Worm (Caenorhabditis elegans): Measurements from ENCODE around the gene elo-7.

The elo-7 gene

DNA sequence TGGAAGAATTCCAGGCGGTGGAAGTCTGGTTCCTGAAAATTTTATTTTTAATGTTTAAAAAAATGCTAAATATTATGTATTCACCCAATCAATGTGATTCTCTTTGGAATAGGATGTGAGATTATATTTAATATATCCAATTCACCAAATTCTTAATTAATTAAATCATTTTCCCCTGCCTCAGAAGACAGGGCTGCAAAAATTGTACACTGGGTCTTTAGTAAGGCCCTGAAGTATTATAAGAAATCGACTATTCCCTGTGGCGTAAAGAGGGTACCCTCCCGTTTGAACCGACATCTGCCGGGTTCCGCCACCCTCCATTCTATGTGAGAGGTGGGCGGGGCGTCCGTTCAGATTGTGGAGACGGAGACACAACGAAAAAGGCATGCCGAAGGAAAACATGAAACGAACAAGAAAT, 18.5 kb upstream of the elo-7 start:
- TF ChIP-seq dao-5 (tag; optimal IDR thresholded peaks at IDR 0.05) (no peak), him-1 (tag; optimal IDR thresholded peaks at IDR 0.05) (peak; percentile 57), W03F9.2 (tag; optimal IDR thresholded peaks at IDR 0.05) (peak; percentile 67)

DNA sequence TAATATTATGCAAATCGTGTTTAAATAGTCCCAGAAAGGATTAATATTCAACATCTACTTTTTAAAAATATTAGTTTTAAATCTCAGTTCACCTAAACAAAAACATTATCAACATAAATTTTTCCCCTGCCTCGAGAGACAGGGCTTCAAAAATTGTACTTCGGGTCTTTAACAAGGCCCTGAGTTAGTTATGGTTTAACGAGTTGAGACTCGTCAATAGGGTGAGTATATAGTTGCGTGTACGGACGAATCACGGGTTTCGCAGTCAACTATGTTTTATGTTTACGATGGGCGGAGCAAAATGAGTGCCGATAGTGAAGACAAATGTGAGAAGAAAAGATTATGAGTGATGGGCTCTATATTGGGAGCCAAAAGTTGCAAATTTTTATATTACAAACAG, 18.1 kb upstream of the elo-7 start:
- TF ChIP-seq W03F9.2 (tag; optimal IDR thresholded peaks at IDR 0.05) = no peak
- TF ChIP-seq dao-5 (tag; optimal IDR thresholded peaks at IDR 0.05) = no peak
- TF ChIP-seq him-1 (tag; optimal IDR thresholded peaks at IDR 0.05) = no peak

DNA sequence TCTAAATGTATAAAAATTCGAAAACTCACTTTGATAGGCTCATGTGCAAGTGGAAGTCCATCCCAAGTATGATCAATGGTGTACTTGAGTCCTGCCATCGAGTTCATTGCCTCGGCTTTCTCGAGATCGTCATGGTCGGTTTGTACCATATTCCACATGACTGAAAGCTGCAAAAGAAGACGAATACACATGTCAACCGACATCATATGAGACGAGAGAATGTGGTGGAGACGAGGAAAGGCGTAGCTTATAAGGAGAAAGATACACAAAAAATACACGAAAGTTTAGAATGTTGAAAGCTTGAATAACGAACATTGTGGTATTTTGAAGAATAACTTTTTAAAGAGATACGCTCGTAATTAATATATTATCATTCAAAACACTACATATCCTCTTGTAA, 16.9 kb upstream of the elo-7 start, which contains the start of gene C33A12.3:
TSS of gene C33A12.3 (minus strand) at position 167 of the 400 bp plus-strand sequence.
- TF ChIP-seq dao-5 (tag; optimal IDR thresholded peaks at IDR 0.05) (no peak), him-1 (tag; optimal IDR thresholded peaks at IDR 0.05) (no peak), W03F9.2 (tag; optimal IDR thresholded peaks at IDR 0.05) (no peak)

DNA sequence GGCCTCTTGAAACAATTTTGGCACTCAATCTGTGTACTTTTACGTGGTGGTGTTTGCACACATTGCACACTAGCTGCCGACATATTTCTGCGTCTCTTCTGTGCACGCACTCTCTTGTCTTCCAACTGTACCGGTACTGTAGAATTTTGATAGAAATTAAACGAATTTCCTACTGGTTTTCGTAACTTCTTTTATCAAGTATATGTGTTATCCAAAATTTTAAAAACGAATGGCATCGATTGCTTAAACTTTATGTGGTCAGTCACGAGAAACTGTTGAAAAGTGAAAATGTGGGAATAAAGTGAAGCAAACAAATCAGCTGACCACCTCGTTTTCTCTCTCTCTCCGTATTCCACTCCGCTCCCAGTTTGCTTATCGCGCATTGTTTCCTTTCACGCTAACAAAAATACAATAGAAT, 16.4 kb upstream of the elo-7 start:
- TF ChIP-seq him-1 (tag; optimal IDR thresholded peaks at IDR 0.05) (no peak), dao-5 (tag; optimal IDR thresholded peaks at IDR 0.05) (no peak), W03F9.2 (tag; optimal IDR thresholded peaks at IDR 0.05) (peak; percentile 28)

DNA sequence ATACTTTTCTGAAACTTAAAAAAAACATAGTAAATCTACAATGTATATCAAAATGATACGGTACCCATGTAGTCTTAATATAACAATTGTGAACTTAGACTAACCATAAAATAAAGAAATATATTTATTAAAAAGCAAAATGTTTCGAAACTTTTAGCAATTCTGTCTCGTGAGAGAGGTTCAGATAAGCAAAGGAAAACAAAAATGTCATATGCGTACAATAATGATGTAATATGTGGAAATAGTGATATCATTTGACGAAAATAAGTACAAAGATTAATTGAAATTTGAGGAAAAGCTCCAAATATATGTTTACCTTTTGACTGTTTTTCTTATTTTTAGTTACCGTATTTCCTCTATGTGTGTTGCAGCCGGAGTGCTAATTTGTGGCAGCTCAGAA, 15.6 kb upstream of the elo-7 start:
- TF ChIP-seq him-1 (tag; optimal IDR thresholded peaks at IDR 0.05) (no peak), dao-5 (tag; optimal IDR thresholded peaks at IDR 0.05) (no peak), W03F9.2 (tag; optimal IDR thresholded peaks at IDR 0.05) (no peak)

DNA sequence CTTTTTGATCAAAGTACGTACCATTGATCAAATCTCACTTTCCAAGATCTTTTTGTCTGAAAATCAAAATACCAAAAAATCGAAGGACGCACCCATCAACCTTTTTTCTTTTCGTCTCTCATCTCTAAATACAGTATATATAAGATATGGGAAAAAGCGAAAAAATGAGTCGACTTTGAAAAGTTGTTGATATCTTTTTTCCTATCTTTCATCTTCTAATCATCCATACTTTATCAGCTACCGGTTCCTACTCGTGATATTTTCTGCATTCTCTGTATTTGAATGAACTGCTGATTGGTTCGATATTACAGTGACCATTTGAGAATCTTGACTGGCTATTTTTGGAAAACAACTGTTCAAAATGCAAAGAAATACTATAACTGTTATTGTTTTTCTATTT, 12.9 kb upstream of the elo-7 start, which contains the start of gene C33A12.19:
TSS of gene C33A12.19 (plus strand) at position 169 of the 400 bp plus-strand sequence.
- no peak for TF ChIP-seq him-1 (tag; optimal IDR thresholded peaks at IDR 0.05)
- TF ChIP-seq dao-5 (tag; optimal IDR thresholded peaks at IDR 0.05) = no peak
- no peak for TF ChIP-seq W03F9.2 (tag; optimal IDR thresholded peaks at IDR 0.05)

DNA sequence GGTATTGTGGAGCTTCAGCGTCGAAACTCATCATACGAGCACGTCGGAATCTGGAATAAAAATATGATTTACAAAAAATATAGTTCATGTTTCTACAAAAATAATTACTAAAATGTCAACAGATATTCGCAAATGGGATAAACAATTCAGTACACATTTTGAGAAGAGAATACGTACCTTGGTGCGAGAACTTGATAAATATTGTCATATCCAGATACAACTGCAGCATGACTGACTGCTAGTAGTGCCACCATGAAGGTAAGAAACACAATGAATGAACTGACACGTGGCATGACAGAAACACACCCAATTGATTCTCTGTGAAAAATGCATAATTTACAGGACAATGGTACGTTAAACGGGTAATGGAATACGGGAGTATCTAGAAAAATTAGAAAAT, 11.1 kb upstream of the elo-7 start, which contains the start of gene nlp-35:
TSS of gene nlp-35 (minus strand) at position 319 of the 400 bp plus-strand sequence.
- no peak for TF ChIP-seq dao-5 (tag; optimal IDR thresholded peaks at IDR 0.05)
- TF ChIP-seq W03F9.2 (tag; optimal IDR thresholded peaks at IDR 0.05) = no peak
- TF ChIP-seq him-1 (tag; optimal IDR thresholded peaks at IDR 0.05) = no peak

DNA sequence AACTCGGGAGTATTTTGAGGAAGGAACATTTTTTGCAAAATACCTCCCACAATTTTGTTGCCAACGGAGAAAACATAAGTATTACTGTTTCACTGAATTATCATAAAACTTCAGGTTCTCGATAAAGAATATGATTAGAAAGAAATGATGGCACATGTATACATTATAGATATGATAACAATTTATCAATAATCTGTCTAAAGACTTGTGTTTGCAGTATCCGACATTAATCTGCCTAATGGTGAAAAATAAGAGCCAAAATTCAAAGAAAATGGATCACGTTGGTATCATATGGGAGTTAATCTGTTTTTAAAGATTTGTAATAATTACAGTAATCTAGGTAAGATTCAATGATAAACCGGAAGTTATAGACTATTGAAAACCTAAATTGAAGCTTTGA, 9.1 kb upstream of the elo-7 start:
- TF ChIP-seq dao-5 (tag; optimal IDR thresholded peaks at IDR 0.05) (no peak), him-1 (tag; optimal IDR thresholded peaks at IDR 0.05) (no peak), W03F9.2 (tag; optimal IDR thresholded peaks at IDR 0.05) (no peak)

DNA sequence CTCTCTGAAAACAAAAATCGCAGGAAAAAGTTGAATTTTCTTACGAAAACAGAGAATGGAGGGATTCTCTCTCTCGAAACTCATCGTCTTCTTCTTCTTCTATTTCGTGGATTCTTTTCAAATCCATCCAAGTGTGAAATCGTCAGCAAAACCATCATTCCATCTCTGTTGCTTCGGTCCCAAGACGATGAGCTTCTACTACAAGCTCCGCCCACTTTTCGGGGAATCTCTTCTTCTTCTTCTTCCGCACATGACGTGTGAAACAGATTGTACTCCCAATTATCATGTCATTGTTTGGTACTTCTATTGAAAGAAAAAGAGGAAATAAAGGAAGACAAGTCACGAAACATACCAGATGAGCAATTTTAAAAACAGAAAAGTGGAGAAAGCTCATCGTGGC, 6.6 kb upstream of the elo-7 start:
- no peak for TF ChIP-seq him-1 (tag; optimal IDR thresholded peaks at IDR 0.05)
- TF ChIP-seq W03F9.2 (tag; optimal IDR thresholded peaks at IDR 0.05) = no peak
- no peak for TF ChIP-seq dao-5 (tag; optimal IDR thresholded peaks at IDR 0.05)

DNA sequence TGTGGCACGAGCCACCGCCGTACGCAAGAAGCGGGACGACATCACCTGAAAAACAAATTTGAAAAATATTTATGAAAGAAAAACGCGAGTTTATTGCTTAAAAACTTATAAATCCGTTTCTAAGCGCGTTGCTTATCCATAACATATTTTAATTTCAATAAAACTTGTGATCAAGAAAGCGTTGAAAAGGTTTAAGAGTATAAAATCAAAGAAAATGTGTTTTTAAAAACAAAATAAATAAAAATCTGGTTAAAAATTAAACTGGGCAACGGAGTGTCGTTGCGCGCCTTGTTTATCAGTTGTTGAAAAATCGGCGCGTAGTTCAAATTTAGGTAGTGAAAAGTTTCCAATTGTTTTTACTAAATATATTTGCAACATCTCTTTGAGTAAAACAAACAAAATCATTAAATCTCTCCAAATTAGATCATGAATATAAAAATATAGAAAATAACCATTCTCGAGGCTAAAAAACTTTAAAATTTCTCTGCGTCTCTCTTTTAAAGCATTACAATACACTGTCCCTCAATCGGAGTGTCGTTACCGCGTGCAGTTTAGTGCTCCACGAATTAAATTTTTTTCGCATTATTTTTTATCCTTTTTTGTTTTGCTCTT, 4.8 kb upstream of the elo-7 start, which contains the start of gene ndua-5:
TSS of gene ndua-5 (minus strand) at position 51 of the 612 bp plus-strand sequence.
- no peak for TF ChIP-seq him-1 (tag; optimal IDR thresholded peaks at IDR 0.05)
- no peak for TF ChIP-seq W03F9.2 (tag; optimal IDR thresholded peaks at IDR 0.05)
- no peak for TF ChIP-seq dao-5 (tag; optimal IDR thresholded peaks at IDR 0.05)

DNA sequence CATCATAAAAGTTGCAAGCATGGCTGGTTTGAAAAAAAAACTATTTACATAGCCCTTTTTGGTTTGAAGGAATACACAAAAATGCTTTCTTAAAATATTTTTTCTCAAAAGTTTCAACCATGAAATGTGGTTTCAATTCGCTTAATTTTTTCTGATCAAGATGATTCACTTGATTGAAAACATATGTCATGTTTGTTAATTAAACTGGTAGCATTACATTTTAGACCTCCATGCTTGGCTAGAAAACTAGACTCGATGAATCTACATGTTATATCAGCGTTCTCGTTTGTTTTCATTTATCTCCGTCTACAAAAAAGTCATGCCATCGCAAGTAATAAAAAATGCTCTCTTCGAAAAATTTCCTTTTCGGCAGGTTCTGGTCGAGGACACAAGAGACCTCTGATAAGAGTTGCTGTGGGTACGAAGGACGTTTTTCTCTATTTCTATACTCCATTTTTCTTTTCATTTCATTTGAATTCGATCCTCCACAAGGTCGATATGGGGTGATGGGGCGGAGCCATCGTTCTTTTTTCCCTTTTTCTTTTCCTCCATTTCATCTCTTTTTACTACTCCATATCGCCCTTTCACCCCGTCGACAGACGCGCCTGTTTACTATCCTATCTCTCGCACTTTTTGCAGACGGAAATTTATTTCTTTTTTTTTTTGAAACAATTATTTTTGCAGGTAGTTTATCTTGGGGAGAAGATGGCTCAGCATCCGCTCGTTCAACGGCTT, 3.9 kb upstream of the elo-7 start, which contains the start of gene elo-1:
TSS of gene elo-1 (plus strand) at position 685 of the 735 bp plus-strand sequence.
- no peak for TF ChIP-seq W03F9.2 (tag; optimal IDR thresholded peaks at IDR 0.05)
- TF ChIP-seq him-1 (tag; optimal IDR thresholded peaks at IDR 0.05) = no peak
- TF ChIP-seq dao-5 (tag; optimal IDR thresholded peaks at IDR 0.05) = no peak

DNA sequence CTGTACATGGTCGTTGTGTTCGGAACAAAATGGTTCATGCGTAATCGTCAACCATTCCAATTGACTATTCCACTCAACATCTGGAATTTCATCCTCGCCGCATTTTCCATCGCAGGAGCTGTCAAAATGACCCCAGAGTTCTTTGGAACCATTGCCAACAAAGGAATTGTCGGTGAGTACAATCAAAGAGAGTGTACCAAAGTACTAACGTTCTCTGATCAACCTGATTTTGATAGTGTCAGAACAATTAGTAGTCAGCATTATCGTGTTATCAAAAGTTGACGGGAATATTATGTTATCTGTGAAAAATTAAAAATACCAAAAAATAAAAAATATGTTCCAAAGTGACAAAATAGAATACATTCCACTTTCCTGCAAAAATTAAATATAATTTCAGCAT, 2.7 kb upstream of the elo-7 start:
- no peak for TF ChIP-seq him-1 (tag; optimal IDR thresholded peaks at IDR 0.05)
- TF ChIP-seq W03F9.2 (tag; optimal IDR thresholded peaks at IDR 0.05) = no peak
- no peak for TF ChIP-seq dao-5 (tag; optimal IDR thresholded peaks at IDR 0.05)

DNA sequence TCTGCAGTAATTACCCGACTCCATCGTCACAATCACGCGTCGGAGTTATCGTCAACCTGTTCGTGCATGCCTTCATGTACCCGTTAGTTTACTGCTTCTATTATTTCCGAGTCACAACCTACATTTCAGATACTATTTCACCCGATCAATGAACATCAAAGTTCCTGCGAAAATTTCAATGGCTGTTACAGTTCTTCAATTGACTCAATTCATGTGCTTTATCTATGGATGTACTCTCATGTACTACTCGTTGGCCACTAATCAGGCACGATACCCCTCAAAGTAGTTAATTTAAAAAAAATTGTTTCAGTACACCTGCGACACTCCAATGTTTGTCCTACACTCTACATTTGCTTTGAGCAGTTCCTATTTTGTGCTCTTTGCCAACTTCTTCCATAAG, 1.0 kb downstream of the elo-7 start:
- no peak for TF ChIP-seq him-1 (tag; optimal IDR thresholded peaks at IDR 0.05)
- TF ChIP-seq dao-5 (tag; optimal IDR thresholded peaks at IDR 0.05) = no peak
- no peak for TF ChIP-seq W03F9.2 (tag; optimal IDR thresholded peaks at IDR 0.05)

DNA sequence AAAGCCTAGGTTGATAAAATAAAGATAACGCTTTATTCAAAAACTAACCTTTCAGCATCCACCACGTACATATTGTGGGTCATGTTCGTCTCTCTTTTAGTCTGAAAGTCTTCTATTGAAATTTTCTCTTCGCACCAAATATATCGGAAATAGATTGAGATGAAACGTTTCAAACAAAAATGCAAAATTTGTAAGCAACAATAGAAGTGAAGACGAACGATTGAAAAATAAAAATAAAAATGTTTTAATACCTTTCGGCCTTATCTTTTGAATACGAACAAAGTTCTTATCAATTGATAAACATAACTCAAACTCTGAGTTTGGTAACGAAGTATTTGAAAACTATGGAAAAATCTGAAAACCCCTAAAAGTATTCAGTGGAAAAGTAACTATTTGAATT, 3.3 kb downstream of the elo-7 start, which contains the start of gene F56H11.2:
TSS of gene F56H11.2 (minus strand) at position 101 of the 400 bp plus-strand sequence.
- TF ChIP-seq dao-5 (tag; optimal IDR thresholded peaks at IDR 0.05) (no peak), him-1 (tag; optimal IDR thresholded peaks at IDR 0.05) (no peak), W03F9.2 (tag; optimal IDR thresholded peaks at IDR 0.05) (no peak)
